Worm (Caenorhabditis elegans) whole organism, young adult: ENCODE results near the gene nhr-154.

Experiments
- F10E7.11 ChIP-seq: sonication (generic microtip); optimal IDR thresholded peaks from 2 replicates; lab custom pipeline; 2017; ENCODE audit warnings: mild to moderate bottlenecking, missing genetic modification characterization, moderate library complexity, missing compliant biosample characterization
- F22D6.2 ChIP-seq: sonication (generic microtip); optimal IDR thresholded peaks from 2 replicates; lab custom pipeline; 2016; ENCODE audit warnings: mild to moderate bottlenecking, missing genetic modification characterization, missing compliant biosample characterization
- F23B12.7 ChIP-seq: sonication (generic microtip); optimal IDR thresholded peaks from 2 replicates; lab custom pipeline; 2017; ENCODE audit warnings: missing genetic modification characterization, mild to moderate bottlenecking, missing compliant biosample characterization, antibody characterized with exemption, moderate library complexity; ENCODE audit not compliant: insufficient read depth
- F39B2.1 ChIP-seq: fragments of 200-800 bp; sonication (Bioruptor generic); IDR thresholded peaks from 2 replicates; pipeline ENCODE4 v1.3.6; 2022; ENCODE audit warnings: missing genetic modification reagents, missing genetic modification characterization, missing compliant biosample characterization
- F49E8.2 ChIP-seq: sonication (generic microtip); optimal IDR thresholded peaks from 3 replicates; lab custom pipeline; 2017; ENCODE audit warnings: missing genetic modification characterization, mild to moderate bottlenecking, missing compliant biosample characterization, antibody characterized with exemption, moderate library complexity; ENCODE audit not compliant: insufficient read depth
- F52B5.7 ChIP-seq: sonication (generic microtip); optimal IDR thresholded peaks from 2 replicates; lab custom pipeline; 2016; ENCODE audit warnings: mild to moderate bottlenecking, missing genetic modification characterization, missing compliant biosample characterization
- F57A8.1 ChIP-seq: fragments of 200-800 bp; sonication (Bioruptor generic); optimal IDR thresholded peaks from 2 replicates; lab custom pipeline; 2018; ENCODE audit warnings: mild to moderate bottlenecking, missing genetic modification characterization, moderate library complexity, missing compliant biosample characterization
- F57C9.4 ChIP-seq: sonication (generic microtip); optimal IDR thresholded peaks from 2 replicates; lab custom pipeline; 2017; ENCODE audit warnings: mild to moderate bottlenecking, missing genetic modification characterization, missing compliant biosample characterization
- Y53F4B.3 ChIP-seq: fragments of 200-800 bp; sonication (Bioruptor generic); IDR thresholded peaks from 2 replicates; pipeline ENCODE4 v1.3.6; 2022; ENCODE audit warnings: missing genetic modification reagents, missing genetic modification characterization, missing compliant biosample characterization
- Y53G8AR.9 ChIP-seq: fragments of 200-800 bp; sonication (Bioruptor generic); conservative IDR thresholded peaks from 2 replicates; pipeline ENCODE4 v1.3.6; 2022; ENCODE audit warnings: missing genetic modification reagents, missing genetic modification characterization, missing compliant biosample characterization
- akir-1 ChIP-seq: fragments of 200-800 bp; sonication (Bioruptor generic); optimal IDR thresholded peaks from 2 replicates; lab custom pipeline; 2018; ENCODE audit warnings: mild to moderate bottlenecking, missing genetic modification characterization, moderate library complexity, missing compliant biosample characterization
- attf-3 ChIP-seq: fragments of 200-800 bp; sonication (Bioruptor generic); conservative IDR thresholded peaks from 2 replicates; pipeline ENCODE4 v1.3.6; 2022; ENCODE audit warnings: missing genetic modification reagents, missing genetic modification characterization, missing compliant biosample characterization
- bed-1 ChIP-seq: fragments of 200-800 bp; sonication (Bioruptor generic); IDR thresholded peaks from 2 replicates; pipeline ENCODE4 v1.3.6; 2022; ENCODE audit warnings: missing genetic modification reagents, missing genetic modification characterization, missing compliant biosample characterization
- ceh-100 ChIP-seq: fragments of 200-800 bp; sonication (Bioruptor generic); IDR thresholded peaks from 2 replicates; pipeline ENCODE4 v1.3.6; 2022; ENCODE audit warnings: missing genetic modification reagents, missing genetic modification characterization, missing compliant biosample characterization
- ceh-27 ChIP-seq: fragments of 200-800 bp; sonication (Bioruptor generic); optimal IDR thresholded peaks from 2 replicates; lab custom pipeline; 2018; ENCODE audit warnings: mild to moderate bottlenecking, missing genetic modification characterization, moderate library complexity, missing compliant biosample characterization
- ceh-58 ChIP-seq: fragments of 200-800 bp; sonication (Bioruptor generic); IDR thresholded peaks from 2 replicates; pipeline ENCODE4 v1.3.6; 2022; ENCODE audit warnings: missing genetic modification characterization, missing compliant biosample characterization
- chd-7 ChIP-seq: sonication (generic microtip); optimal IDR thresholded peaks from 2 replicates; lab custom pipeline; 2016; ENCODE audit warnings: mild to moderate bottlenecking, missing genetic modification characterization, moderate library complexity, missing compliant biosample characterization
- dox-1 ChIP-seq: fragments of 200-800 bp; sonication (Bioruptor generic); IDR thresholded peaks from 2 replicates; pipeline ENCODE4 v1.3.6; 2022; ENCODE audit warnings: missing genetic modification reagents, missing genetic modification characterization, missing compliant biosample characterization
- dpff-1 ChIP-seq: sonication (generic microtip); optimal IDR thresholded peaks from 2 replicates; lab custom pipeline; 2017; ENCODE audit warnings: mild to moderate bottlenecking, missing genetic modification characterization, missing compliant biosample characterization
- dpl-1 ChIP-seq: fragments of 150-350 bp; optimal IDR thresholded peaks from 2 replicates; lab custom pipeline; 2014; ENCODE audit warnings: missing biosample characterization, missing genetic modification reagents, missing genetic modification characterization
- efl-1 ChIP-seq: fragments of 150-350 bp; optimal IDR thresholded peaks from 2 replicates; lab custom pipeline; 2014; ENCODE audit warnings: missing biosample characterization, missing genetic modification reagents, missing genetic modification characterization
- egrh-3 ChIP-seq: fragments of 200-800 bp; sonication (Bioruptor generic); IDR thresholded peaks from 2 replicates; pipeline ENCODE4 v1.3.6; 2022; ENCODE audit warnings: missing genetic modification reagents, missing genetic modification characterization, missing compliant biosample characterization
- gei-17 ChIP-seq: fragments of 200-800 bp; sonication (Bioruptor generic); optimal IDR thresholded peaks from 2 replicates; lab custom pipeline; 2018; ENCODE audit warnings: mild to moderate bottlenecking, missing genetic modification characterization, missing compliant biosample characterization
- him-1 ChIP-seq: sonication (generic microtip); optimal IDR thresholded peaks from 2 replicates; lab custom pipeline; 2016; ENCODE audit warnings: missing genotype, missing genetic modification reagents, missing genetic modification characterization, missing compliant biosample characterization
- hlh-26 ChIP-seq: fragments of 200-800 bp; sonication (Bioruptor generic); conservative IDR thresholded peaks from 2 replicates; pipeline ENCODE4 v1.3.6; 2022; ENCODE audit warnings: missing genetic modification reagents, missing genetic modification characterization, missing compliant biosample characterization
- hmg-1.2 ChIP-seq: fragments of 200-800 bp; sonication (Bioruptor generic); IDR thresholded peaks from 2 replicates; pipeline ENCODE4 v1.3.6; 2022; ENCODE audit warnings: missing genetic modification reagents, missing genetic modification characterization, missing compliant biosample characterization
- hrde-1 ChIP-seq: sonication (generic microtip); optimal IDR thresholded peaks from 2 replicates; lab custom pipeline; 2016; ENCODE audit warnings: missing genetic modification characterization, mild to moderate bottlenecking, missing compliant biosample characterization, moderate library complexity, missing genotype, missing genetic modification reagents, borderline replicate concordance
- lag-1 ChIP-seq: fragments of 200-800 bp; sonication (Bioruptor generic); IDR thresholded peaks from 2 replicates; pipeline ENCODE4 v1.3.6; 2022; ENCODE audit warnings: missing genetic modification reagents, missing genetic modification characterization, missing compliant biosample characterization
- let-607 ChIP-seq, 2 experiments: fragments of 200-800 bp in 1 of 2; sonication (Bioruptor generic) in 1 of 2; sonication (generic microtip) in 1 of 2; optimal IDR thresholded peaks; 2 replicates each; lab custom pipeline; 2016 to 2018; ENCODE audit warnings: mild to moderate bottlenecking in 2 of 2, missing compliant biosample characterization in 2 of 2, missing genetic modification characterization in 2 of 2, moderate library complexity in 2 of 2, missing genotype in 1 of 2
- lin-26 ChIP-seq: fragments of 200-800 bp; sonication (Bioruptor generic); IDR thresholded peaks from 2 replicates; pipeline ENCODE4 v1.3.6; 2022; ENCODE audit warnings: missing genetic modification reagents, missing genetic modification characterization, missing compliant biosample characterization
- lin-35 ChIP-seq, 3 experiments: fragments of 150-350 bp in 2 of 3; sonication (generic microtip) in 1 of 3; optimal IDR thresholded peaks; 2 replicates each; lab custom pipeline; 2014 to 2018; ENCODE audit warnings: missing biosample characterization in 3 of 3, missing genetic modification characterization in 3 of 3, missing genetic modification reagents in 3 of 3
- mcd-1 ChIP-seq: fragments of 200-800 bp; sonication (Bioruptor generic); IDR thresholded peaks from 2 replicates; pipeline ENCODE4 v1.3.6; 2022; ENCODE audit warnings: missing genetic modification reagents, missing genetic modification characterization, missing compliant biosample characterization
- mel-28 ChIP-seq: sonication (generic microtip); optimal IDR thresholded peaks from 2 replicates; lab custom pipeline; 2016; ENCODE audit warnings: borderline replicate concordance, mild to moderate bottlenecking, missing genetic modification characterization, missing compliant biosample characterization
- nfyb-1 ChIP-seq: fragments of 200-800 bp; sonication (Bioruptor generic); IDR thresholded peaks from 2 replicates; pipeline ENCODE4 v1.3.6; 2022; ENCODE audit warnings: missing genetic modification reagents, missing genetic modification characterization, missing compliant biosample characterization
- nhr-179 ChIP-seq: sonication (generic microtip); optimal IDR thresholded peaks from 2 replicates; lab custom pipeline; 2016; ENCODE audit warnings: mild to moderate bottlenecking, missing genetic modification characterization, missing compliant biosample characterization
- nhr-90 ChIP-seq: sonication (generic microtip); optimal IDR thresholded peaks from 2 replicates; lab custom pipeline; 2016; ENCODE audit warnings: missing genotype, mild to moderate bottlenecking, missing genetic modification characterization, missing compliant biosample characterization
- pha-4 ChIP-seq: fragments of 150-350 bp; sonication (generic microtip); optimal IDR thresholded peaks from 2 replicates; lab custom pipeline; 2014; ENCODE audit warnings: missing biosample characterization, missing genetic modification reagents, missing genetic modification characterization
- rcor-1 ChIP-seq: fragments of 200-800 bp; sonication (Bioruptor generic); IDR thresholded peaks from 2 replicates; pipeline ENCODE4 v1.3.6; 2022; ENCODE audit warnings: missing genetic modification reagents, missing genetic modification characterization, missing compliant biosample characterization
- repo-1 ChIP-seq: sonication (generic microtip); optimal IDR thresholded peaks from 2 replicates; lab custom pipeline; 2017; ENCODE audit warnings: mild to moderate bottlenecking, missing genetic modification characterization, missing compliant biosample characterization
- snpc-4 ChIP-seq, 5 experiments: fragments of 150-350 bp in 1 of 5; sonication (generic microtip) in 4 of 5; optimal IDR thresholded peaks; 2 replicates each; lab custom pipeline; 2014 to 2018; ENCODE audit warnings: missing genetic modification characterization in 5 of 5, missing biosample characterization in 3 of 5, antibody characterized with exemption in 2 of 5, mild to moderate bottlenecking in 2 of 5, missing compliant biosample characterization in 2 of 5, missing genotype in 2 of 5, moderate library complexity in 2 of 5, missing genetic modification reagents in 1 of 5
- unc-62 ChIP-seq: fragments of 150-350 bp; optimal IDR thresholded peaks from 2 replicates; lab custom pipeline; 2014; ENCODE audit warnings: missing biosample characterization, missing genetic modification reagents, missing genetic modification characterization
- zfh-2 ChIP-seq: fragments of 200-800 bp; sonication (Bioruptor generic); conservative IDR thresholded peaks from 2 replicates; pipeline ENCODE4 v1.3.6; 2022; ENCODE audit warnings: missing genetic modification reagents, missing genetic modification characterization, missing compliant biosample characterization
- ztf-25 ChIP-seq: fragments of 200-800 bp; sonication (Bioruptor generic); IDR thresholded peaks from 2 replicates; pipeline ENCODE4 v1.3.6; 2022; ENCODE audit warnings: missing genetic modification reagents, missing genetic modification characterization, missing compliant biosample characterization
- ztf-26 ChIP-seq: sonication (generic microtip); optimal IDR thresholded peaks from 2 replicates; lab custom pipeline; 2017; ENCODE audit warnings: missing genetic modification characterization, missing compliant biosample characterization
- ztf-28 ChIP-seq: fragments of 200-800 bp; sonication (Bioruptor generic); IDR thresholded peaks from 2 replicates; pipeline ENCODE4 v1.3.6; 2022; ENCODE audit warnings: missing genetic modification reagents, missing genetic modification characterization, missing compliant biosample characterization

The nhr-154 gene

ce11 chrV:12063036-12063435 lies 38.1 kb upstream of the nhr-154 start, which contains the start of gene clh-6 (continued):
- TF ChIP-seq hlh-26 (GFP tag; lab: Robert Waterston, UW) (no peak), gei-17 (no peak), F22D6.2 (tag; lab: Kevin White, UChicago) (no peak), ceh-100 (no peak), nhr-179 (no peak), repo-1 (tag; lab: Kevin White, UChicago) (peak; percentile 69), bed-1 (no peak), lin-26 (GFP tag; lab: Robert Waterston, UW) (no peak), ztf-28 (GFP tag; lab: Robert Waterston, UW) (no peak), lag-1 (no peak), nfyb-1 (peak; percentile 50; the same call in 1 of the 2 replicates), dox-1 (GFP tag; lab: Robert Waterston, UW) (no peak), let-607 (tag; optimal IDR thresholded peaks at IDR 0.05; lab: Kevin White, UChicago) (no peak), F39B2.1 (no peak), F57A8.1 (GFP tag; lab: Kevin White, UChicago) (no peak), Y53G8AR.9 (GFP tag; lab: Robert Waterston, UW) (peak; percentile 69; the same call in 1 of the 2 replicates), F10E7.11 (tag; lab: Kevin White, UChicago) (no peak), dpff-1 (tag; lab: Kevin White, UChicago) (no peak), ceh-27 (no peak), F52B5.7 (no peak), F49E8.2 (tag; lab: Kevin White, UChicago) (peak; percentile 12), pha-4 (no peak), ztf-26 (peak; percentile 36), egrh-3 (GFP tag; lab: Robert Waterston, UW) (no peak), lin-35 (GFP tag; optimal IDR thresholded peaks at IDR 0.05; lab: Kevin White, UChicago) (peak in 1 of 3 experiments; percentile 49), ceh-58 (GFP tag; lab: Robert Waterston, UW) (no peak), zfh-2 (GFP tag; lab: Robert Waterston, UW) (no peak), F57C9.4 (tag; lab: Kevin White, UChicago) (no peak), ztf-25 (GFP tag; lab: Robert Waterston, UW) (no peak), hmg-1.2 (no peak), Y53F4B.3 (GFP tag; lab: Robert Waterston, UW) (no peak), unc-62 (no peak), dpl-1 (GFP tag; lab: Kevin White, UChicago) (no peak), efl-1 (GFP tag; lab: Kevin White, UChicago) (no peak), nhr-90 (tag; lab: Kevin White, UChicago) (no peak), rcor-1 (GFP tag; lab: Robert Waterston, UW) (no peak), chd-7 (no peak), him-1 (no peak), akir-1 (GFP tag; lab: Kevin White, UChicago) (peak; percentile 28), attf-3 (GFP tag; lab: Robert Waterston, UW) (no peak), F23B12.7 (tag; lab: Kevin White, UChicago) (no peak), snpc-4 (GFP tag; optimal IDR thresholded peaks at IDR 0.05; lab: Kevin White, UChicago) (no peak), snpc-4 (tag; optimal IDR thresholded peaks at IDR 0.05; lab: Kevin White, UChicago) (peak in 1 of 4 experiments; percentile 18), mcd-1 (GFP tag; lab: Robert Waterston, UW) (no peak), mel-28 (no peak), hrde-1 (tag; lab: Kevin White, UChicago) (no peak)
